Worm (Caenorhabditis elegans) whole organism, L4 larva: ENCODE results near the gene T16G12.13.
A peak's percentile ranks its signal among the peaks of the same experiment; 100 is the strongest.

Source experiments
- F10B5.3 ChIP-seq: sonication (generic microtip); optimal IDR thresholded peaks from 2 replicates; lab custom pipeline; 2016; ENCODE audit warnings: mild to moderate bottlenecking, missing genetic modification characterization, missing compliant biosample characterization
- F44E2.7 ChIP-seq: fragments of 200-800 bp; sonication (Bioruptor generic); IDR thresholded peaks from 2 replicates; pipeline ENCODE4 v2.1.2; 2022; ENCODE audit warnings: missing genetic modification characterization, missing compliant biosample characterization
- Y48G9A.11 ChIP-seq: fragments of 200-800 bp; sonication (Bioruptor generic); IDR thresholded peaks from 2 replicates; pipeline ENCODE4 v1.3.6; 2022; ENCODE audit warnings: missing genetic modification reagents, missing genetic modification characterization, missing compliant biosample characterization
- Y5F2A.4 ChIP-seq: fragments of 200-800 bp; sonication (Bioruptor generic); optimal IDR thresholded peaks from 2 replicates; lab custom pipeline; 2018; ENCODE audit warnings: mild to moderate bottlenecking, missing genetic modification characterization, missing compliant biosample characterization
- ZK337.2 ChIP-seq: fragments of 200-800 bp; sonication (Bioruptor generic); IDR thresholded peaks from 2 replicates; pipeline ENCODE4 v1.3.6; 2022; ENCODE audit warnings: missing genetic modification reagents, missing genetic modification characterization, missing compliant biosample characterization
- aly-2 ChIP-seq: sonication (generic microtip); optimal IDR thresholded peaks from 2 replicates; lab custom pipeline; 2018; ENCODE audit warnings: missing biosample characterization, missing genetic modification characterization
- ceh-20 ChIP-seq: fragments of 200-800 bp; sonication (Bioruptor generic); IDR thresholded peaks from 2 replicates; pipeline ENCODE4 v1.3.6; 2022; ENCODE audit warnings: missing genetic modification reagents, missing genetic modification characterization, missing compliant biosample characterization
- ceh-62 ChIP-seq: sonication (generic microtip); optimal IDR thresholded peaks from 2 replicates; lab custom pipeline; 2017; ENCODE audit warnings: missing biosample characterization, missing genetic modification characterization
- ces-1 ChIP-seq: fragments of 150-350 bp; sonication (generic microtip); optimal IDR thresholded peaks from 4 replicates; lab custom pipeline; 2014; ENCODE audit warnings: missing biosample characterization, missing genetic modification reagents, missing genetic modification characterization
- ctbp-1 ChIP-seq: fragments of 200-800 bp; sonication (Bioruptor generic); IDR thresholded peaks from 2 replicates; pipeline ENCODE4 v1.3.6; 2022; ENCODE audit warnings: missing genetic modification reagents, missing genetic modification characterization, missing compliant biosample characterization
- daf-12 ChIP-seq: fragments of 150-350 bp; optimal IDR thresholded peaks from 2 replicates; lab custom pipeline; 2014; ENCODE audit warnings: missing biosample characterization, missing genetic modification reagents, missing genetic modification characterization
- daf-16 ChIP-seq, 3 experiments: sonication (generic microtip); optimal IDR thresholded peaks; 2 replicates each; lab custom pipeline; 2016 to 2017; ENCODE audit warnings: missing genetic modification characterization in 3 of 3, missing genetic modification reagents in 3 of 3, mild to moderate bottlenecking in 2 of 3, missing compliant biosample characterization in 2 of 3, missing biosample characterization in 1 of 3, moderate library complexity in 1 of 3
- daf-8 ChIP-seq: fragments of 200-800 bp; sonication (Bioruptor generic); IDR thresholded peaks from 2 replicates; pipeline ENCODE4 v1.3.6; 2022; ENCODE audit warnings: missing genetic modification characterization, missing compliant biosample characterization
- dmd-9 ChIP-seq: fragments of 200-800 bp; sonication (Bioruptor generic); IDR thresholded peaks from 2 replicates; pipeline ENCODE4 v1.3.6; 2022; ENCODE audit warnings: missing genetic modification reagents, missing genetic modification characterization, missing compliant biosample characterization
- egl-43 ChIP-seq: fragments of 200-800 bp; sonication (Bioruptor generic); IDR thresholded peaks from 2 replicates; pipeline ENCODE4 v1.3.6; 2022; ENCODE audit warnings: missing genetic modification reagents, missing genetic modification characterization, missing compliant biosample characterization
- hlh-11 ChIP-seq: fragments of 200-800 bp; sonication (Bioruptor generic); optimal IDR thresholded peaks from 2 replicates; lab custom pipeline; 2018; ENCODE audit warnings: mild to moderate bottlenecking, missing genetic modification characterization, missing compliant biosample characterization
- lin-29 ChIP-seq: fragments of 200-800 bp; sonication (Bioruptor generic); IDR thresholded peaks from 2 replicates; pipeline ENCODE4 v1.3.6; 2022; ENCODE audit warnings: missing genetic modification reagents, missing genetic modification characterization, missing compliant biosample characterization
- lin-39 ChIP-seq: fragments of 150-350 bp; optimal IDR thresholded peaks from 2 replicates; lab custom pipeline; 2014; ENCODE audit warnings: missing biosample characterization, missing genetic modification reagents, missing genetic modification characterization
- lsy-2 ChIP-seq, 2 experiments: fragments of 150-350 bp in 1 of 2; sonication (generic microtip) in 1 of 2; optimal IDR thresholded peaks; 2 replicates each; lab custom pipeline; 2014 to 2017; ENCODE audit warnings: missing biosample characterization in 2 of 2, missing genetic modification characterization in 2 of 2
- mdt-29 ChIP-seq: fragments of 200-800 bp; sonication (Bioruptor generic); IDR thresholded peaks from 2 replicates; pipeline ENCODE4 v1.3.6; 2022; ENCODE audit warnings: missing genetic modification reagents, missing genetic modification characterization, missing compliant biosample characterization
- mxl-3 ChIP-seq: fragments of 200-800 bp; sonication (Bioruptor generic); optimal IDR thresholded peaks from 2 replicates; lab custom pipeline; 2018; ENCODE audit warnings: mild to moderate bottlenecking, missing genetic modification characterization, missing compliant biosample characterization
- nhr-10 ChIP-seq: fragments of 150-350 bp; optimal IDR thresholded peaks from 2 replicates; lab custom pipeline; 2014; ENCODE audit warnings: missing biosample characterization, missing genetic modification characterization
- nhr-237 ChIP-seq: sonication (generic microtip); optimal IDR thresholded peaks from 2 replicates; lab custom pipeline; 2017; ENCODE audit warnings: missing biosample characterization, missing genetic modification characterization
- nhr-25 ChIP-seq: sonication (generic microtip); optimal IDR thresholded peaks from 2 replicates; lab custom pipeline; 2017; ENCODE audit warnings: missing genetic modification characterization, mild to moderate bottlenecking, missing compliant biosample characterization, antibody characterized with exemption, moderate library complexity, borderline replicate concordance; ENCODE audit not compliant: insufficient read depth
- nhr-28 ChIP-seq: fragments of 150-350 bp; optimal IDR thresholded peaks from 2 replicates; lab custom pipeline; 2014; ENCODE audit warnings: missing biosample characterization, missing genetic modification characterization
- nhr-42 ChIP-seq: fragments of 200-800 bp; sonication (Bioruptor generic); IDR thresholded peaks from 2 replicates; pipeline ENCODE4 v1.3.6; 2022; ENCODE audit warnings: missing genetic modification characterization, missing compliant biosample characterization
- nhr-76 ChIP-seq: fragments of 150-350 bp; optimal IDR thresholded peaks from 2 replicates; lab custom pipeline; 2014; ENCODE audit warnings: missing biosample characterization, missing genetic modification characterization
- nhr-77 ChIP-seq: fragments of 150-350 bp; optimal IDR thresholded peaks from 2 replicates; lab custom pipeline; 2014; ENCODE audit warnings: missing biosample characterization, missing genetic modification characterization
- pha-4 ChIP-seq, 2 experiments: fragments of 150-350 bp in 1 of 2; fragments of 200-800 bp in 1 of 2; sonication (Bioruptor generic) in 1 of 2; IDR thresholded peaks in 1 of 2; optimal IDR thresholded peaks in 1 of 2; 2 replicates each; pipeline versions ENCODE4 v1.3.6 to Lab custom; 2014 to 2022; ENCODE audit warnings: missing genetic modification characterization in 2 of 2, missing genetic modification reagents in 2 of 2, missing biosample characterization in 1 of 2, missing compliant biosample characterization in 1 of 2
- pqm-1 ChIP-seq: sonication (generic microtip); optimal IDR thresholded peaks from 2 replicates; lab custom pipeline; 2017; ENCODE audit warnings: missing biosample characterization, missing genetic modification characterization
- saeg-2 ChIP-seq: fragments of 200-800 bp; sonication (Bioruptor generic); IDR thresholded peaks from 2 replicates; pipeline ENCODE4 v1.3.6; 2022; ENCODE audit warnings: missing genetic modification reagents, missing genetic modification characterization, missing compliant biosample characterization
- set-16 ChIP-seq: fragments of 200-800 bp; sonication (Bioruptor generic); IDR thresholded peaks from 2 replicates; pipeline ENCODE4 v1.3.6; 2022; ENCODE audit warnings: missing genetic modification reagents, missing genetic modification characterization, missing compliant biosample characterization
- skn-1 ChIP-seq: fragments of 150-350 bp; optimal IDR thresholded peaks from 2 replicates; lab custom pipeline; 2014; ENCODE audit warnings: missing biosample characterization, missing genetic modification characterization
- snpc-4 ChIP-seq: fragments of 150-350 bp; optimal IDR thresholded peaks from 2 replicates; lab custom pipeline; 2014; ENCODE audit warnings: missing biosample characterization, missing genetic modification characterization
- spr-3 ChIP-seq: fragments of 200-800 bp; sonication (Bioruptor generic); optimal IDR thresholded peaks from 2 replicates; lab custom pipeline; 2018; ENCODE audit warnings: mild to moderate bottlenecking, missing genetic modification characterization, missing compliant biosample characterization
- tag-97 ChIP-seq: fragments of 200-800 bp; sonication (Bioruptor generic); IDR thresholded peaks from 2 replicates; pipeline ENCODE4 v1.3.6; 2022; ENCODE audit warnings: missing genetic modification characterization, missing compliant biosample characterization
- tra-1 ChIP-seq: fragments of 200-800 bp; sonication (Bioruptor generic); IDR thresholded peaks from 2 replicates; pipeline ENCODE4 v1.3.6; 2022; ENCODE audit warnings: missing genetic modification reagents, missing genetic modification characterization, missing compliant biosample characterization
- vab-7 ChIP-seq: fragments of 200-800 bp; sonication (Bioruptor generic); IDR thresholded peaks from 2 replicates; pipeline ENCODE4 v1.3.6; 2022; ENCODE audit warnings: missing genetic modification reagents, missing genetic modification characterization, missing compliant biosample characterization
- zfp-3 ChIP-seq: fragments of 200-800 bp; sonication (Bioruptor generic); conservative IDR thresholded peaks from 2 replicates; pipeline ENCODE4 v1.3.6; 2022; ENCODE audit warnings: missing genetic modification reagents, missing genetic modification characterization, missing compliant biosample characterization

The T16G12.13 gene

DNA sequence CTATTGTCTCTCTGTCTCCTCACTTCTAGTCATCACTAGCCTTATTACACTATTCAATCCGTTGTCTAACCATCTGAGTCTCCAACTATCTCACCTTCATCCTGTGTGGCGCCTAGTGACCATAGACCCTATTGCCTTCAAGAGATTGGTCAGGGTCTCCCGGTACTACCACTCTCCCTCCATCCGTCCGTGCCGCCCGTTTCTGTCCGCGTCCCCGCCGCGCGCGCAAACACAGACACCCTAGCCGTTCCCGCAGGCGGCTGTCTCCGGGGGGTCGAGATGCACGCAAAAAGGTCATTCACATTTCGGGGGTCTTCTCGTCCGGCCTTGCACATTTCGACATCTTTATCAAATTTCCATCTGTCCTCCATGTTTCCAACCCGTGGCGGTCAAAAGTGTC lies 33.9 kb downstream of the T16G12.13 start (continued):
- no peak for TF ChIP-seq Y48G9A.11 (GFP tag; lab: Robert Waterston, UW)
- TF ChIP-seq spr-3: no peak
- no peak for TF ChIP-seq skn-1 (tag; lab: Kevin White, UChicago)
- no peak for TF ChIP-seq saeg-2
- no peak for TF ChIP-seq nhr-77 (tag; lab: Kevin White, UChicago)
- no peak for TF ChIP-seq nhr-10 (tag; lab: Kevin White, UChicago)
- 0 out of 2 replicates have a peak, but pooled peaks have one; percentile 45 for TF ChIP-seq egl-43 (GFP tag; lab: Robert Waterston, UW)
- no peak for TF ChIP-seq aly-2 (tag; lab: Kevin White, UChicago)
- TF ChIP-seq ctbp-1 (GFP tag; lab: Robert Waterston, UW): 0 out of 2 replicates have a peak, but pooled peaks have one; percentile 9
- no peak for TF ChIP-seq lin-29 (GFP tag; lab: Robert Waterston, UW)
- TF ChIP-seq ceh-20 (GFP tag; lab: Robert Waterston, UW): no peak
- TF ChIP-seq tag-97: no peak
- TF ChIP-seq pqm-1 (tag; lab: Kevin White, UChicago): no peak
- TF ChIP-seq mxl-3 (GFP tag; lab: Kevin White, UChicago): peak; percentile 68
- TF ChIP-seq nhr-25 (tag; lab: Kevin White, UChicago): peak; percentile 30
- TF ChIP-seq zfp-3 (GFP tag; lab: Robert Waterston, UW): 0 out of 2 replicates have a peak, but pooled peaks have one; percentile 39
- TF ChIP-seq dmd-9: no peak
- TF ChIP-seq ZK337.2: 0 out of 2 replicates have a peak, but pooled peaks have one; percentile 49
- no peak for TF ChIP-seq F10B5.3
- no peak for TF ChIP-seq nhr-237 (tag; lab: Kevin White, UChicago)
- TF ChIP-seq vab-7: no peak
- TF ChIP-seq lin-39 (tag; lab: Kevin White, UChicago): no peak
- TF ChIP-seq mdt-29 (GFP tag; lab: Robert Waterston, UW): no peak
- TF ChIP-seq tra-1 (GFP tag; lab: Robert Waterston, UW): no peak
- 0 out of 2 replicates have a peak, but pooled peaks have one; percentile 6 for TF ChIP-seq pha-4 (GFP tag; IDR thresholded peaks at IDR 0.05; lab: Robert Waterston, UW)
- no peak for TF ChIP-seq pha-4 (tag; optimal IDR thresholded peaks at IDR 0.05; lab: Kevin White, UChicago)
- peak; percentile 96 for TF ChIP-seq set-16 (GFP tag; lab: Robert Waterston, UW)
- TF ChIP-seq nhr-42 (GFP tag; lab: Robert Waterston, UW): no peak
- TF ChIP-seq Y5F2A.4 (GFP tag; lab: Kevin White, UChicago): no peak
- no peak for TF ChIP-seq daf-8
- no peak for TF ChIP-seq snpc-4 (tag; lab: Kevin White, UChicago)
- no peak for TF ChIP-seq F44E2.7 (GFP tag; lab: Robert Waterston, UW)
- TF ChIP-seq daf-12 (tag; lab: Kevin White, UChicago): no peak
- TF ChIP-seq hlh-11: peak; percentile 63
- no peak for TF ChIP-seq ceh-62 (tag; lab: Kevin White, UChicago)
- TF ChIP-seq daf-16 (GFP tag; optimal IDR thresholded peaks at IDR 0.05; lab: Kevin White, UChicago): no peak
- no peak for TF ChIP-seq daf-16 (tag; optimal IDR thresholded peaks at IDR 0.05; lab: Kevin White, UChicago)
- TF ChIP-seq nhr-76 (tag; lab: Kevin White, UChicago): no peak

DNA sequence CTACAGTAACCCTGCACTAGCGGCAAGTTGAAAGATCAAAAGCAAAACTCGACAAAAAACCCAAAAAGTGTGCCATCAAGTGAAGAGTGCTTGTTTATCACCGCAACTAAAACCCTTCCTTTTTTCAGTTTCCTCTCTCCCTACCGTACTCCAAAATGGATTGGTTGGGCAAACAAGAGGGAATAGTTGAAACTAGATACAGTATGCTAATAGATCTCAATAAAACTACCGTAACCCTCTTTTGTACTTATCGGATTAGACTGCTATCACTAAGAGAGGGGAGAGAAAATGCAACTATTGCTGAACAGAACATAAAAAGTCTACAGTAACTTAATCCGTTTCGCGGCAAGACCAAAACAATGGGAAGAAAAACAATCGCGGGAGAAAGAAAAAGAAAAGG lies 34.7 kb downstream of the T16G12.13 start:
- TF ChIP-seq snpc-4 (tag; lab: Kevin White, UChicago) (no peak), pqm-1 (tag; lab: Kevin White, UChicago) (peak; percentile 8), daf-16 (GFP tag; optimal IDR thresholded peaks at IDR 0.05; lab: Kevin White, UChicago) (no peak), daf-16 (tag; optimal IDR thresholded peaks at IDR 0.05; lab: Kevin White, UChicago) (peak; percentile 41), nhr-28 (peak; percentile 47), ces-1 (GFP tag; lab: Kevin White, UChicago) (no peak), lsy-2 (tag; optimal IDR thresholded peaks at IDR 0.05; lab: Kevin White, UChicago) (peak in 1 of 2 experiments; percentile 57)
